Fruit fly (Drosophila melanogaster) whole organism, prepupa: Measurements from ENCODE around the gene Spps.

Experiments used
- Blimp-1 ChIP-seq: fragments of 200-800 bp; sonication (Bioruptor generic); optimal IDR thresholded peaks from 3 replicates; lab custom pipeline; 2017; ENCODE audit warnings: missing biosample characterization, missing genetic modification characterization, mild to moderate bottlenecking, moderate library complexity, missing genetic modification reagents
- CG10631 ChIP-seq: fragments of 200-800 bp; sonication (Bioruptor generic); optimal IDR thresholded peaks from 2 replicates; lab custom pipeline; 2016; ENCODE audit warnings: missing biosample characterization, missing genetic modification characterization
- CG11294 ChIP-seq: fragments of 200-800 bp; sonication (Bioruptor generic); IDR thresholded peaks from 2 replicates; pipeline ENCODE4 v1.3.6; 2022; ENCODE audit warnings: missing biosample characterization, missing genetic modification characterization
- CG11762 ChIP-seq: fragments of 200-800 bp; sonication (Bioruptor generic); optimal IDR thresholded peaks from 3 replicates; lab custom pipeline; 2016; ENCODE audit warnings: missing biosample characterization, missing genetic modification characterization; ENCODE audit not compliant: insufficient read depth
- CG11902 ChIP-seq: fragments of 200-800 bp; sonication (Bioruptor generic); optimal IDR thresholded peaks from 3 replicates; lab custom pipeline; 2016; ENCODE audit warnings: missing biosample characterization, missing genetic modification characterization
- CG1621 ChIP-seq: fragments of 200-800 bp; sonication (Bioruptor generic); optimal IDR thresholded peaks from 3 replicates; lab custom pipeline; 2018; ENCODE audit warnings: missing biosample characterization, mild to moderate bottlenecking, missing genetic modification characterization
- CG16779 ChIP-seq: fragments of 200-800 bp; sonication (Bioruptor generic); optimal IDR thresholded peaks from 3 replicates; lab custom pipeline; 2017; ENCODE audit warnings: missing biosample characterization, mild to moderate bottlenecking, missing genetic modification characterization
- CG3032 ChIP-seq: fragments of 200-800 bp; optimal IDR thresholded peaks from 2 replicates; lab custom pipeline; 2019; ENCODE audit warnings: missing biosample characterization, mild to moderate bottlenecking, missing genetic modification characterization, moderate library complexity
- CG31627 ChIP-seq: fragments of 200-800 bp; sonication (Bioruptor generic); optimal IDR thresholded peaks from 3 replicates; lab custom pipeline; 2016; ENCODE audit warnings: missing biosample characterization, missing genetic modification characterization
- CG34406 ChIP-seq: fragments of 200-800 bp; sonication (Bioruptor generic); optimal IDR thresholded peaks from 3 replicates; lab custom pipeline; 2016; ENCODE audit warnings: missing biosample characterization, missing genetic modification characterization
- CG3919 ChIP-seq: fragments of 200-800 bp; sonication (Bioruptor generic); optimal IDR thresholded peaks from 3 replicates; lab custom pipeline; 2016; ENCODE audit warnings: missing biosample characterization, missing genetic modification characterization
- CG4318 ChIP-seq: fragments of 200-800 bp; sonication (Bioruptor generic); optimal IDR thresholded peaks from 3 replicates; lab custom pipeline; 2017; ENCODE audit warnings: missing biosample characterization, mild to moderate bottlenecking, missing genetic modification characterization
- CG6276 ChIP-seq: fragments of 200-800 bp; sonication (Bioruptor generic); optimal IDR thresholded peaks from 2 replicates; lab custom pipeline; 2017; ENCODE audit warnings: missing biosample characterization, mild to moderate bottlenecking, missing genetic modification characterization
- CG6792 ChIP-seq: fragments of 200-800 bp; sonication (Bioruptor generic); optimal IDR thresholded peaks from 3 replicates; lab custom pipeline; 2016; ENCODE audit warnings: missing biosample characterization, missing genetic modification characterization
- CG6808 ChIP-seq: fragments of 200-800 bp; sonication (Bioruptor generic); optimal IDR thresholded peaks from 3 replicates; lab custom pipeline; 2017; ENCODE audit warnings: missing biosample characterization, missing genetic modification characterization, mild to moderate bottlenecking, moderate library complexity, missing genetic modification reagents
- CG6854 ChIP-seq: fragments of 200-800 bp; sonication (Bioruptor generic); optimal IDR thresholded peaks from 2 replicates; lab custom pipeline; 2017; ENCODE audit warnings: missing biosample characterization, mild to moderate bottlenecking, missing genetic modification characterization
- CG7368 ChIP-seq: fragments of 200-800 bp; sonication (Bioruptor generic); optimal IDR thresholded peaks from 3 replicates; lab custom pipeline; 2016; ENCODE audit warnings: missing biosample characterization, missing genetic modification characterization
- CG8319 ChIP-seq: fragments of 200-800 bp; sonication (Bioruptor generic); optimal IDR thresholded peaks from 3 replicates; lab custom pipeline; 2016; ENCODE audit warnings: missing biosample characterization, missing genetic modification characterization
- CG8632 ChIP-seq: fragments of 200-800 bp; sonication (Bioruptor generic); optimal IDR thresholded peaks from 3 replicates; lab custom pipeline; 2016; ENCODE audit warnings: missing biosample characterization, missing genetic modification characterization
- CG9139 ChIP-seq: fragments of 200-800 bp; sonication (Bioruptor generic); optimal IDR thresholded peaks from 3 replicates; lab custom pipeline; 2017; ENCODE audit warnings: missing biosample characterization, mild to moderate bottlenecking, missing genetic modification characterization
- Eip75B ChIP-seq: fragments of 200-800 bp; sonication (Bioruptor generic); optimal IDR thresholded peaks from 3 replicates; lab custom pipeline; 2016; ENCODE audit warnings: missing biosample characterization, missing genetic modification characterization
- Eip78C ChIP-seq: fragments of 200-800 bp; sonication (Bioruptor generic); peaks from one replicate; lab custom pipeline; 2016; ENCODE audit warnings: missing biosample characterization, missing genetic modification characterization
- Eip93F ChIP-seq: fragments of 200-800 bp; sonication (Bioruptor generic); optimal IDR thresholded peaks from 2 replicates; lab custom pipeline; 2016; ENCODE audit warnings: missing biosample characterization, mild to moderate bottlenecking, missing genetic modification characterization
- Ets21C ChIP-seq: fragments of 200-800 bp; sonication (Bioruptor generic); optimal IDR thresholded peaks from 3 replicates; lab custom pipeline; 2016; ENCODE audit warnings: missing biosample characterization, missing genetic modification characterization
- Ets96B ChIP-seq: fragments of 200-800 bp; optimal IDR thresholded peaks from 2 replicates; lab custom pipeline; 2019; ENCODE audit warnings: missing biosample characterization, mild to moderate bottlenecking, missing genetic modification characterization, moderate library complexity
- Gug ChIP-seq: fragments of 200-800 bp; sonication (Bioruptor generic); IDR thresholded peaks from 2 replicates; pipeline ENCODE4 v1.3.6; 2022; ENCODE audit warnings: missing biosample characterization, missing genetic modification characterization
- Hr38 ChIP-seq: sonication (Bioruptor generic); optimal IDR thresholded peaks from 2 replicates; lab custom pipeline; 2016; ENCODE audit warnings: missing biosample characterization, missing genetic modification characterization
- Hr4 ChIP-seq: fragments of 200-800 bp; sonication (Bioruptor generic); optimal IDR thresholded peaks from 3 replicates; lab custom pipeline; 2016; ENCODE audit warnings: missing biosample characterization, missing genetic modification characterization
- Lpt ChIP-seq: fragments of 200-800 bp; sonication (Bioruptor generic); optimal IDR thresholded peaks from 3 replicates; lab custom pipeline; 2016; ENCODE audit warnings: missing biosample characterization, missing genetic modification characterization
- Met ChIP-seq: fragments of 200-800 bp; sonication (Bioruptor generic); optimal IDR thresholded peaks from 3 replicates; lab custom pipeline; 2016; ENCODE audit warnings: missing biosample characterization, missing genetic modification characterization
- Sox102F ChIP-seq: fragments of 200-800 bp; sonication (Bioruptor generic); optimal IDR thresholded peaks from 2 replicates; lab custom pipeline; 2016; ENCODE audit warnings: missing biosample characterization, mild to moderate bottlenecking, missing genetic modification characterization
- Sox14 ChIP-seq: fragments of 200-800 bp; sonication (Bioruptor generic); optimal IDR thresholded peaks from 3 replicates; lab custom pipeline; 2016; ENCODE audit warnings: missing biosample characterization, missing genetic modification characterization
- Sox15 ChIP-seq: fragments of 200-800 bp; sonication (Bioruptor generic); optimal IDR thresholded peaks from 3 replicates; lab custom pipeline; 2016; ENCODE audit warnings: missing biosample characterization, missing genetic modification characterization
- cyc ChIP-seq: fragments of 200-800 bp; sonication (Bioruptor generic); optimal IDR thresholded peaks from 3 replicates; lab custom pipeline; 2016; ENCODE audit warnings: missing biosample characterization, missing genetic modification characterization
- dac ChIP-seq: fragments of 200-800 bp; sonication (Bioruptor generic); optimal IDR thresholded peaks from 2 replicates; lab custom pipeline; 2017; ENCODE audit warnings: missing biosample characterization, mild to moderate bottlenecking, missing genetic modification characterization
- dsx ChIP-seq: fragments of 200-800 bp; optimal IDR thresholded peaks from 3 replicates; lab custom pipeline; 2019; ENCODE audit warnings: missing biosample characterization, mild to moderate bottlenecking, missing genetic modification characterization, moderate library complexity; ENCODE audit not compliant: poor library complexity, severe bottlenecking
- esn ChIP-seq: fragments of 200-800 bp; sonication (Bioruptor generic); optimal IDR thresholded peaks from 2 replicates; lab custom pipeline; 2016; ENCODE audit warnings: missing biosample characterization, mild to moderate bottlenecking, missing genetic modification characterization, moderate library complexity
- fkh ChIP-seq: fragments of 200-800 bp; sonication (Bioruptor generic); optimal IDR thresholded peaks from 3 replicates; lab custom pipeline; 2017; ENCODE audit warnings: missing biosample characterization, mild to moderate bottlenecking, missing genetic modification characterization, moderate library complexity
- lz ChIP-seq: fragments of 200-800 bp; sonication (Bioruptor generic); optimal IDR thresholded peaks from 3 replicates; lab custom pipeline; 2016; ENCODE audit warnings: missing biosample characterization, missing genetic modification characterization
- net ChIP-seq: fragments of 200-800 bp; sonication (Bioruptor generic); optimal IDR thresholded peaks from 3 replicates; lab custom pipeline; 2016; ENCODE audit warnings: missing biosample characterization, missing genetic modification characterization
- pdm3 ChIP-seq: fragments of 200-800 bp; sonication (Bioruptor generic); optimal IDR thresholded peaks from 3 replicates; lab custom pipeline; 2016; ENCODE audit warnings: missing biosample characterization, missing genetic modification characterization
- salr ChIP-seq, 2 experiments: fragments of 200-800 bp; sonication (Bioruptor generic); optimal IDR thresholded peaks; 3 replicates each; lab custom pipeline; 2016 to 2018; ENCODE audit warnings: missing biosample characterization in 2 of 2, missing genetic modification characterization in 2 of 2, mild to moderate bottlenecking in 1 of 2
- spab ChIP-seq: fragments of 200-800 bp; sonication (Bioruptor generic); optimal IDR thresholded peaks from 2 replicates; lab custom pipeline; 2017; ENCODE audit warnings: missing biosample characterization, mild to moderate bottlenecking, missing genetic modification characterization, missing genetic modification reagents
- ss ChIP-seq, 2 experiments: fragments of 200-800 bp; sonication (Bioruptor generic); optimal IDR thresholded peaks; 2 replicates in 1 of 2; 3 replicates in 1 of 2; lab custom pipeline; 2017 to 2018; ENCODE audit warnings: mild to moderate bottlenecking in 2 of 2, missing biosample characterization in 2 of 2, missing genetic modification characterization in 2 of 2, moderate library complexity in 1 of 2
- svp ChIP-seq: fragments of 200-800 bp; sonication (Bioruptor generic); peaks from one replicate; lab custom pipeline; 2016; ENCODE audit warnings: missing biosample characterization, missing genetic modification characterization
- vri ChIP-seq: fragments of 200-800 bp; sonication (Bioruptor generic); optimal IDR thresholded peaks from 3 replicates; lab custom pipeline; 2016; ENCODE audit warnings: missing biosample characterization, mild to moderate bottlenecking, missing genetic modification characterization

Spps gene

dm6 chr3R:24263588-24264413, 37.1 kb upstream of the Spps start (continued):
- TF ChIP-seq CG1621 (tag; lab: Kevin White, UChicago) (no peak), CG6854 (no peak), Sox102F (no peak), CG31627 (GFP tag; lab: Kevin White, UChicago) (peak; percentile 26), net (GFP tag; lab: Kevin White, UChicago) (no peak), svp (GFP tag; lab: Kevin White, UChicago) (peak; percentile 69), dsx (no peak), CG11902 (GFP tag; lab: Kevin White, UChicago) (no peak), CG16779 (tag; lab: Kevin White, UChicago) (no peak), esn (GFP tag; lab: Kevin White, UChicago) (peak; percentile 35), CG11294 (GFP tag; lab: Robert Waterston, UW) (no peak), Lpt (GFP tag; lab: Kevin White, UChicago) (peak; percentile 14), CG8319 (GFP tag; lab: Kevin White, UChicago) (no peak), Met (peak; percentile 36), CG3032 (tag; lab: Kevin White, UChicago) (no peak), Ets21C (no peak), pdm3 (peak; percentile 24), ss (GFP tag; optimal IDR thresholded peaks at IDR 0.05; lab: Kevin White, UChicago) (no peak), dac (GFP tag; lab: Kevin White, UChicago) (peak; percentile 27), CG4318 (GFP tag; lab: Kevin White, UChicago) (no peak), salr (GFP tag; optimal IDR thresholded peaks at IDR 0.05; lab: Kevin White, UChicago) (peak in 1 of 2 experiments; percentile 13), cyc (GFP tag; lab: Kevin White, UChicago) (no peak), CG8632 (no peak), CG34406 (no peak), Ets96B (peak; percentile 41), CG6792 (no peak), Blimp-1 (GFP tag; lab: Kevin White, UChicago) (no peak), CG9139 (no peak), CG6276 (GFP tag; lab: Kevin White, UChicago) (no peak)

dm6 chr3R:24262923-24263322, 36.2 kb upstream of the Spps start:
- TF ChIP-seq CG7368 (no peak), CG8632 (no peak), Hr4 (no peak), CG9139 (no peak), dac (GFP tag; lab: Kevin White, UChicago) (no peak), Eip93F (peak; percentile 33), ss (GFP tag; optimal IDR thresholded peaks at IDR 0.05; lab: Kevin White, UChicago) (no peak), CG34406 (no peak), spab (GFP tag; lab: Kevin White, UChicago) (no peak), lz (GFP tag; lab: Kevin White, UChicago) (no peak), vri (GFP tag; lab: Kevin White, UChicago) (peak; percentile 48), Sox14 (no peak), CG11294 (GFP tag; lab: Robert Waterston, UW) (no peak)

- TF ChIP-seq fkh (GFP tag; lab: Kevin White, UChicago) = no peak
- peak; percentile 72 for TF ChIP-seq Lpt (GFP tag; lab: Kevin White, UChicago)
- TF ChIP-seq Hr4 = peak; percentile 44
- TF ChIP-seq cyc (GFP tag; lab: Kevin White, UChicago) = no peak
- peak; percentile 15 for TF ChIP-seq CG11762
- TF ChIP-seq Hr38 (GFP tag; lab: Kevin White, UChicago) = no peak
- TF ChIP-seq Eip78C (GFP tag; lab: Kevin White, UChicago) = peak; percentile 79
- no peak for TF ChIP-seq Sox15 (GFP tag; lab: Kevin White, UChicago)
- no peak for TF ChIP-seq Ets21C
- peak; percentile 67 for TF ChIP-seq CG3919
- peak; percentile 21 for TF ChIP-seq CG16779 (tag; lab: Kevin White, UChicago)
- peak; percentile 75 for TF ChIP-seq CG10631 (GFP tag; lab: Kevin White, UChicago)
- peak; percentile 51 for TF ChIP-seq Gug (GFP tag; lab: Robert Waterston, UW)
- TF ChIP-seq lz (GFP tag; lab: Kevin White, UChicago) = no peak
- peak; percentile 51 for TF ChIP-seq CG6808
- TF ChIP-seq Sox102F = no peak
- peak; percentile 32 for TF ChIP-seq spab (GFP tag; lab: Kevin White, UChicago)
- TF ChIP-seq vri (GFP tag; lab: Kevin White, UChicago) = no peak
- no peak for TF ChIP-seq CG7368
- peak; percentile 62 for TF ChIP-seq Eip75B (GFP tag; lab: Kevin White, UChicago)
Observed at dm6 chr3R:24261380-24262021, 34.8 kb upstream of the Spps start.
